Worm (Caenorhabditis elegans) whole organism, L1 larva: ENCODE results near the gene best-24.

Experiments used
- C04F5.9 ChIP-seq: sonication (generic microtip); optimal IDR thresholded peaks from 2 replicates; lab custom pipeline; 2016; ENCODE audit warnings: missing genetic modification characterization, missing compliant biosample characterization
- F16B12.6 ChIP-seq: fragments of 150-350 bp; optimal IDR thresholded peaks from 2 replicates; lab custom pipeline; 2014; ENCODE audit warnings: missing biosample characterization, missing genetic modification characterization
- Y116A8C.19 ChIP-seq: sonication (generic microtip); optimal IDR thresholded peaks from 2 replicates; lab custom pipeline; 2016; ENCODE audit warnings: missing compliant biosample characterization, missing genetic modification characterization, borderline replicate concordance
- alr-1 ChIP-seq: fragments of 200-800 bp; sonication (Bioruptor generic); optimal IDR thresholded peaks from 2 replicates; lab custom pipeline; 2018; ENCODE audit warnings: borderline replicate concordance, mild to moderate bottlenecking, missing genetic modification characterization, missing compliant biosample characterization
- aly-2 ChIP-seq: fragments of 150-350 bp; optimal IDR thresholded peaks from 2 replicates; lab custom pipeline; 2014; ENCODE audit warnings: missing biosample characterization, missing genetic modification characterization
- blmp-1 ChIP-seq: fragments of 150-350 bp; optimal IDR thresholded peaks from 2 replicates; lab custom pipeline; 2014; ENCODE audit warnings: missing biosample characterization, missing genetic modification characterization
- ceh-63 ChIP-seq: fragments of 200-800 bp; sonication (Bioruptor generic); optimal IDR thresholded peaks from 2 replicates; lab custom pipeline; 2018; ENCODE audit warnings: mild to moderate bottlenecking, missing genetic modification characterization, missing compliant biosample characterization
- ceh-82 ChIP-seq, 3 experiments: fragments of 150-350 bp in 1 of 3; sonication (generic microtip) in 2 of 3; optimal IDR thresholded peaks; 2 replicates each; lab custom pipeline; 2014 to 2017; ENCODE audit warnings: missing biosample characterization in 3 of 3, missing genetic modification characterization in 3 of 3
- ceh-88 ChIP-seq: fragments of 200-800 bp; sonication (Bioruptor generic); IDR thresholded peaks from 2 replicates; pipeline ENCODE4 v1.3.6; 2022; ENCODE audit warnings: missing genetic modification characterization, missing compliant biosample characterization
- ceh-90 ChIP-seq: sonication (generic microtip); optimal IDR thresholded peaks from 2 replicates; lab custom pipeline; 2016; ENCODE audit warnings: missing genetic modification characterization, missing compliant biosample characterization
- ces-1 ChIP-seq: fragments of 150-350 bp; optimal IDR thresholded peaks from 2 replicates; lab custom pipeline; 2014; ENCODE audit warnings: missing biosample characterization, missing genetic modification reagents, missing genetic modification characterization
- dsc-1 ChIP-seq: sonication (generic microtip); optimal IDR thresholded peaks from 2 replicates; lab custom pipeline; 2016; ENCODE audit warnings: mild to moderate bottlenecking, missing genetic modification characterization, missing compliant biosample characterization
- efl-3 ChIP-seq: fragments of 200-800 bp; sonication (Bioruptor generic); optimal IDR thresholded peaks from 2 replicates; lab custom pipeline; 2018; ENCODE audit warnings: mild to moderate bottlenecking, missing genetic modification characterization, missing compliant biosample characterization
- egl-13 ChIP-seq: sonication (generic microtip); optimal IDR thresholded peaks from 2 replicates; lab custom pipeline; 2016; ENCODE audit warnings: missing genotype, missing genetic modification reagents, missing genetic modification characterization, missing compliant biosample characterization
- egl-27 ChIP-seq, 2 experiments: fragments of 150-350 bp in 1 of 2; sonication (generic microtip); optimal IDR thresholded peaks; 3 replicates each; lab custom pipeline; 2017 to 2018; ENCODE audit warnings: missing biosample characterization in 2 of 2, missing genetic modification characterization in 2 of 2, missing genetic modification reagents in 2 of 2
- fkh-10 ChIP-seq: sonication (generic microtip); optimal IDR thresholded peaks from 2 replicates; lab custom pipeline; 2017; ENCODE audit warnings: missing biosample characterization, missing genetic modification reagents, missing genetic modification characterization
- fkh-4 ChIP-seq: sonication (generic microtip); optimal IDR thresholded peaks from 2 replicates; lab custom pipeline; 2016; ENCODE audit warnings: missing compliant biosample characterization, missing genetic modification characterization, borderline replicate concordance
- fkh-8 ChIP-seq: sonication (generic microtip); optimal IDR thresholded peaks from 2 replicates; lab custom pipeline; 2016; ENCODE audit warnings: mild to moderate bottlenecking, missing genetic modification characterization, missing compliant biosample characterization
- hlh-17 ChIP-seq: fragments of 200-800 bp; sonication (Bioruptor generic); optimal IDR thresholded peaks from 2 replicates; lab custom pipeline; 2018; ENCODE audit warnings: missing genetic modification characterization, mild to moderate bottlenecking, missing compliant biosample characterization, moderate library complexity, borderline replicate concordance
- hlh-4 ChIP-seq: sonication (generic microtip); optimal IDR thresholded peaks from 2 replicates; lab custom pipeline; 2016; ENCODE audit warnings: mild to moderate bottlenecking, missing genetic modification characterization, missing compliant biosample characterization
- hpl-2 ChIP-seq: fragments of 150-350 bp; optimal IDR thresholded peaks from 2 replicates; lab custom pipeline; 2014; ENCODE audit warnings: missing biosample characterization, missing genetic modification reagents, missing genetic modification characterization
- irx-1 ChIP-seq: sonication (generic microtip); optimal IDR thresholded peaks from 2 replicates; lab custom pipeline; 2016; ENCODE audit warnings: missing genetic modification characterization, missing compliant biosample characterization
- jun-1 ChIP-seq: fragments of 150-350 bp; optimal IDR thresholded peaks from 2 replicates; lab custom pipeline; 2014; ENCODE audit warnings: missing biosample characterization, missing genetic modification reagents, missing genetic modification characterization
- lin-14 ChIP-seq: fragments of 200-800 bp; sonication (Bioruptor generic); optimal IDR thresholded peaks from 2 replicates; lab custom pipeline; 2018; ENCODE audit warnings: mild to moderate bottlenecking, missing genetic modification characterization, moderate library complexity, missing compliant biosample characterization
- lin-15B ChIP-seq: fragments of 150-350 bp; sonication (generic microtip); optimal IDR thresholded peaks from 3 replicates; lab custom pipeline; 2014; ENCODE audit warnings: missing biosample characterization, missing genetic modification characterization
- mab-9 ChIP-seq: fragments of 200-800 bp; sonication (Bioruptor generic); IDR thresholded peaks from 2 replicates; pipeline ENCODE4 v1.3.6; 2022; ENCODE audit warnings: missing genetic modification reagents, missing genetic modification characterization, missing compliant biosample characterization
- mef-2 ChIP-seq: fragments of 150-350 bp; optimal IDR thresholded peaks from 2 replicates; lab custom pipeline; 2014; ENCODE audit warnings: missing biosample characterization, missing genetic modification characterization
- nhr-12 ChIP-seq: sonication (generic microtip); optimal IDR thresholded peaks from 2 replicates; lab custom pipeline; 2017; ENCODE audit warnings: missing biosample characterization, missing genetic modification characterization
- nhr-19 ChIP-seq: fragments of 200-800 bp; sonication (Bioruptor generic); conservative IDR thresholded peaks from 2 replicates; pipeline ENCODE4 v1.3.6; 2022; ENCODE audit warnings: missing genetic modification characterization, missing compliant biosample characterization
- nhr-20 ChIP-seq: sonication (generic microtip); optimal IDR thresholded peaks from 2 replicates; lab custom pipeline; 2016; ENCODE audit warnings: mild to moderate bottlenecking, missing genetic modification characterization, missing compliant biosample characterization
- nhr-28 ChIP-seq: fragments of 150-350 bp; optimal IDR thresholded peaks from 2 replicates; lab custom pipeline; 2014; ENCODE audit warnings: missing biosample characterization, missing genetic modification characterization
- nhr-47 ChIP-seq: sonication (generic microtip); optimal IDR thresholded peaks from 2 replicates; lab custom pipeline; 2016; ENCODE audit warnings: mild to moderate bottlenecking, missing genetic modification characterization, moderate library complexity, missing compliant biosample characterization
- nhr-71 ChIP-seq: sonication (generic microtip); optimal IDR thresholded peaks from 2 replicates; lab custom pipeline; 2016; ENCODE audit warnings: mild to moderate bottlenecking, missing genetic modification characterization, moderate library complexity, missing compliant biosample characterization
- nhr-77 ChIP-seq: fragments of 150-350 bp; optimal IDR thresholded peaks from 2 replicates; lab custom pipeline; 2014; ENCODE audit warnings: missing biosample characterization, missing genetic modification characterization
- nhr-85 ChIP-seq: sonication (generic microtip); peaks from one replicate; lab custom pipeline; 2016; ENCODE audit warnings: missing genetic modification characterization, inconsistent platforms, missing compliant biosample characterization
- nhr-90 ChIP-seq: sonication (generic microtip); optimal IDR thresholded peaks from 2 replicates; lab custom pipeline; 2016; ENCODE audit warnings: mild to moderate bottlenecking, missing genetic modification characterization, missing compliant biosample characterization; ENCODE audit not compliant: poor library complexity
- pag-3 ChIP-seq: sonication (generic microtip); optimal IDR thresholded peaks from 2 replicates; lab custom pipeline; 2017; ENCODE audit warnings: missing genetic modification characterization, mild to moderate bottlenecking, missing compliant biosample characterization, antibody characterized with exemption, borderline replicate concordance; ENCODE audit not compliant: insufficient read depth
- pax-3 ChIP-seq: fragments of 200-800 bp; sonication (Bioruptor generic); optimal IDR thresholded peaks from 2 replicates; lab custom pipeline; 2018; ENCODE audit warnings: mild to moderate bottlenecking, missing genetic modification characterization, moderate library complexity, missing compliant biosample characterization
- skn-1 ChIP-seq: fragments of 150-350 bp; optimal IDR thresholded peaks from 2 replicates; lab custom pipeline; 2014; ENCODE audit warnings: missing biosample characterization, missing genetic modification characterization
- snpc-4 ChIP-seq: fragments of 150-350 bp; optimal IDR thresholded peaks from 2 replicates; lab custom pipeline; 2014; ENCODE audit warnings: missing biosample characterization, missing genetic modification characterization
- snu-23 ChIP-seq: sonication (generic microtip); optimal IDR thresholded peaks from 2 replicates; lab custom pipeline; 2016; ENCODE audit warnings: missing genetic modification characterization, missing compliant biosample characterization
- sox-4 ChIP-seq: sonication (generic microtip); optimal IDR thresholded peaks from 2 replicates; lab custom pipeline; 2016; ENCODE audit warnings: missing genetic modification characterization, missing compliant biosample characterization
- sup-37 ChIP-seq: fragments of 200-800 bp; sonication (Bioruptor generic); optimal IDR thresholded peaks from 2 replicates; lab custom pipeline; 2018; ENCODE audit warnings: mild to moderate bottlenecking, missing genetic modification characterization, missing compliant biosample characterization
- tbx-2 ChIP-seq: sonication (generic microtip); optimal IDR thresholded peaks from 2 replicates; lab custom pipeline; 2016; ENCODE audit warnings: missing genetic modification characterization, missing compliant biosample characterization
- unc-86 ChIP-seq: sonication (generic microtip); optimal IDR thresholded peaks from 2 replicates; lab custom pipeline; 2016; ENCODE audit warnings: missing genetic modification characterization, missing compliant biosample characterization
- zag-1 ChIP-seq: fragments of 150-350 bp; optimal IDR thresholded peaks from 2 replicates; lab custom pipeline; 2014; ENCODE audit warnings: missing biosample characterization, missing genetic modification characterization
- zip-4 ChIP-seq: fragments of 200-800 bp; sonication (Bioruptor generic); optimal IDR thresholded peaks from 2 replicates; lab custom pipeline; 2018; ENCODE audit warnings: mild to moderate bottlenecking, missing genetic modification characterization, moderate library complexity, missing compliant biosample characterization
- ztf-4 ChIP-seq: fragments of 150-350 bp; optimal IDR thresholded peaks from 2 replicates; lab custom pipeline; 2014; ENCODE audit warnings: missing biosample characterization, missing genetic modification characterization

The best-24 gene

ce11 chrIII:7865238-7865761 is 35.5 kb upstream of the best-24 start, which contains the start of gene slc-17.3:
slc-17.3 (minus strand) TSS chrIII:7865288.
- TF ChIP-seq nhr-77 (tag; lab: Kevin White, UChicago) = no peak
- no peak for TF ChIP-seq dsc-1 (tag; lab: Kevin White, UChicago)
- TF ChIP-seq ceh-90 = no peak
- TF ChIP-seq fkh-4 = no peak
- no peak for TF ChIP-seq hpl-2 (GFP tag; lab: Kevin White, UChicago)
- TF ChIP-seq jun-1 (tag; lab: Kevin White, UChicago) = no peak
- TF ChIP-seq zag-1 (tag; lab: Kevin White, UChicago) = no peak
- no peak for TF ChIP-seq C04F5.9 (tag; lab: Kevin White, UChicago)
- no peak for TF ChIP-seq aly-2
- no peak for TF ChIP-seq alr-1
- TF ChIP-seq lin-15B = no peak
- no peak for TF ChIP-seq mab-9
- no peak for TF ChIP-seq nhr-90
- no peak for TF ChIP-seq Y116A8C.19 (tag; lab: Kevin White, UChicago)
- TF ChIP-seq egl-27 (tag; optimal IDR thresholded peaks at IDR 0.05; lab: Kevin White, UChicago) = no peak
- no peak for TF ChIP-seq pax-3 (tag; lab: Kevin White, UChicago)
- TF ChIP-seq ztf-4 (tag; lab: Kevin White, UChicago) = no peak
- no peak for TF ChIP-seq ceh-82 (tag; optimal IDR thresholded peaks at IDR 0.05; lab: Kevin White, UChicago)
- no peak for TF ChIP-seq blmp-1

ce11 chrIII:7866189-7866588 is 34.6 kb upstream of the best-24 start, which contains the start of gene cup-4:
cup-4 (plus strand) TSS chrIII:7866489.
- no peak for TF ChIP-seq ceh-88 (GFP tag; lab: Robert Waterston, UW)
- TF ChIP-seq sox-4 = no peak
- no peak for TF ChIP-seq skn-1 (tag; lab: Kevin White, UChicago)
- TF ChIP-seq ces-1 (GFP tag; lab: Kevin White, UChicago) = no peak
- no peak for TF ChIP-seq tbx-2
- TF ChIP-seq lin-14 = no peak
- no peak for TF ChIP-seq nhr-47
- no peak for TF ChIP-seq nhr-85 (tag; lab: Kevin White, UChicago)
- no peak for TF ChIP-seq ztf-4 (tag; lab: Kevin White, UChicago)
- no peak for TF ChIP-seq C04F5.9 (tag; lab: Kevin White, UChicago)
- no peak for TF ChIP-seq egl-27 (tag; optimal IDR thresholded peaks at IDR 0.05; lab: Kevin White, UChicago)
- TF ChIP-seq efl-3 (GFP tag; lab: Kevin White, UChicago) = no peak
- no peak for TF ChIP-seq mab-9
- TF ChIP-seq unc-86 (tag; lab: Kevin White, UChicago) = no peak
- TF ChIP-seq snu-23 (GFP tag; lab: Kevin White, UChicago) = no peak
- no peak for TF ChIP-seq nhr-90
- no peak for TF ChIP-seq irx-1 (tag; lab: Kevin White, UChicago)
- no peak for TF ChIP-seq fkh-10 (GFP tag; lab: Kevin White, UChicago)
- no peak for TF ChIP-seq alr-1

DNA sequence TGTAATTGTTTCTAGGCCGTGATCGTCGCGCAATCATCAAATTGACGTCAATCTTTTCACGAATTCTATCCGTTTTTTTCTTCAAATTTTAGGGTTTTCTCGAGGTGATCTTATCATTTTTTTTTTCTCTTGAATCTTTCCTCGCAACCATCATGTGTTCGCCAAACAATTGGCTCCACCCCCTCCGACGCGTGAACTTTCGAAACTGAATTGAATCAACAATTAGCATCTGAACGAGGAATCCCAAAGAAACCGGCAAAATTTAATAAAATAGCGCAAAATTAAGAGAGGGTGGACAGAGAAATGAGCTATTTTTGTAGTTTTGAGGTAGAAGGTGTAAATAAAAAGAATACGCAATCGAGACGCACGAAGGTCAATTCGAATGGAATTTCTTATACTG is 28.1 kb upstream of the best-24 start:
- TF ChIP-seq zip-4 (GFP tag; lab: Kevin White, UChicago) (no peak), egl-13 (tag; lab: Kevin White, UChicago) (no peak), nhr-90 (no peak), nhr-71 (tag; lab: Kevin White, UChicago) (peak; percentile 36), pag-3 (tag; lab: Kevin White, UChicago) (no peak), lin-14 (peak; percentile 64), nhr-28 (tag; lab: Kevin White, UChicago) (no peak), ceh-88 (GFP tag; lab: Robert Waterston, UW) (no peak), nhr-19 (GFP tag; lab: Robert Waterston, UW) (no peak), hpl-2 (GFP tag; lab: Kevin White, UChicago) (no peak), F16B12.6 (tag; lab: Kevin White, UChicago) (no peak), skn-1 (tag; lab: Kevin White, UChicago) (no peak), hlh-17 (GFP tag; lab: Kevin White, UChicago) (no peak), ces-1 (GFP tag; lab: Kevin White, UChicago) (no peak), irx-1 (tag; lab: Kevin White, UChicago) (no peak), C04F5.9 (tag; lab: Kevin White, UChicago) (no peak), fkh-8 (tag; lab: Kevin White, UChicago) (no peak), zag-1 (tag; lab: Kevin White, UChicago) (no peak), mef-2 (tag; lab: Kevin White, UChicago) (no peak), ceh-82 (tag; optimal IDR thresholded peaks at IDR 0.05; lab: Kevin White, UChicago) (no peak), tbx-2 (no peak), snpc-4 (tag; lab: Kevin White, UChicago) (no peak), nhr-20 (tag; lab: Kevin White, UChicago) (peak; percentile 39), hlh-4 (tag; lab: Kevin White, UChicago) (no peak), sup-37 (GFP tag; lab: Kevin White, UChicago) (no peak), blmp-1 (peak; percentile 63), ceh-63 (no peak), nhr-12 (tag; lab: Kevin White, UChicago) (no peak), mab-9 (no peak)
